Worm (Caenorhabditis elegans) whole organism, L4/young adult: ENCODE results near the gene F12A10.9.
"Not testable (repeated sequence)": the region's sequence is repeated elsewhere in the genome, so short reads cannot be mapped to it uniquely, and the experiment has no call there.

Experiments
- W03F9.2 ChIP-seq: fragments of 150-350 bp; optimal IDR thresholded peaks from 2 replicates; lab custom pipeline; 2014; ENCODE audit warnings: missing biosample characterization, missing genetic modification characterization
- dao-5 ChIP-seq: sonication (generic microtip); optimal IDR thresholded peaks from 2 replicates; lab custom pipeline; 2016; ENCODE audit warnings: missing genotype, missing genetic modification characterization, moderate library complexity, missing compliant biosample characterization
- him-1 ChIP-seq: sonication (generic microtip); optimal IDR thresholded peaks from 2 replicates; lab custom pipeline; 2016; ENCODE audit warnings: missing genotype, missing genetic modification reagents, missing genetic modification characterization, missing compliant biosample characterization

The F12A10.9 gene

DNA sequence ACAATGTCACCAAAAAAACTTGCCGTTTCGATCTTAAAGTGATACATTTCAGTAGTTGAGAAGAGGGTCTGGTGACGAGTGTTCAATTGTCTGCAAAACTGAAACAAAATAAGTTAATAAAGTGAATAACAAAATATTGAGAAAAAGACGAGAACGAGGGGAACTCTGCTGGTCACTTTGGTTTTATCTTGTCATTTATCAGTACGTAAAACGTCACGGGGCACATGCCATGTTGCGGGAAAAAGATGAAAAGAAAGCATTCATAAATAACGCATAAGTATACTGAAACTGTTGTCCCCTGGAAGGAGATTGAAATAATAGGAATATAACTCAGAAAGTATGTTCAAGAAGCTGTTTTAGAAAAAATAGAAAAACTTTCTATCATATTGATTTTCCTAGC, 16.4 kb downstream of the F12A10.9 start, which contains the start of gene sahd-1:
TSS of gene sahd-1 (minus strand) at position 100 of the 400 bp plus-strand sequence.
- no peak for TF ChIP-seq him-1 (tag; lab: Kevin White, UChicago)
- no peak for TF ChIP-seq dao-5
- TF ChIP-seq W03F9.2 (tag; lab: Kevin White, UChicago) = no peak

DNA sequence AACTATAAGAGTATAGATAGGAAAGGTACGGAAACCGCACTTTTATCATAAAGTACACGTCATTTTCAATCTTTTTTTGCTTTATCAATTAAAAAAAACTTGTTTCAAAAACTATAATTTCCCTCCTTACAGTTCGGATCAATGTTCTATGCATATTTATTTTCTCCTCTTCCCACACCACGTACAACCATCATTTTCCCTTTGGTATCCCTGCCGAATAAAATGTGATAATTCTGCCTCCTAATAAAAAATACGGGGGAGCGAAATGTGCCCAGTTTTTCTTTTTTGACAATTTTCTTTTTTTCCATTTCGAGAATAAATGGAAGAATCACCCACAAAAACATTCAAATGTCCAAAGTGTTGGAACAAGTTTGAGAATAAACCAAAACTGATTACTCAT, 17.1 kb downstream of the F12A10.9 start, which contains the start of gene ZK177.3:
TSS of gene ZK177.3 (plus strand) at position 301 of the 400 bp plus-strand sequence.
- no peak for TF ChIP-seq dao-5
- no peak for TF ChIP-seq W03F9.2 (tag; lab: Kevin White, UChicago)
- no peak for TF ChIP-seq him-1 (tag; lab: Kevin White, UChicago)

DNA sequence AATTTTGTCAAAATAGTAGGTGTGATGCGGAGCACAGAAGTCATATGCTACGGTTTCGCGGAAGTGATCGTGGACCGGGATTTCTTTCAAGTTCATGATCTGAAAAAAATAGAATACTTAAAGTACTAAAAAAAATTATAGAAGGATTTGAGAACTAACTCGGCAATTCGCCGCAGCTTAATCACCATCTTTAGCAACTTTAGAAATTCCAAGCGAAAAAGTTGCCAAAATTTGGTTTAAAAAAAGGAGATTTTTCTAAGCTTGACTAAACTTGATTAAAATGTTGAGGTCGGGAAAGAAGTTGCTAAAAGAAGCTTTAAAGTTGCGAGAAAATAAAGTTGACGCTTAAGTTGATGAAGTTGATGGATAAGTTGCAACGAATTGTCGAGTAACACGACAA, 19.2 kb downstream of the F12A10.9 start, which contains the start of gene ZK177.9:
TSS of gene ZK177.9 (minus strand) at position 101 of the 400 bp plus-strand sequence.
- TF ChIP-seq W03F9.2 (tag; lab: Kevin White, UChicago) = no peak
- no peak for TF ChIP-seq dao-5
- no peak for TF ChIP-seq him-1 (tag; lab: Kevin White, UChicago)

DNA sequence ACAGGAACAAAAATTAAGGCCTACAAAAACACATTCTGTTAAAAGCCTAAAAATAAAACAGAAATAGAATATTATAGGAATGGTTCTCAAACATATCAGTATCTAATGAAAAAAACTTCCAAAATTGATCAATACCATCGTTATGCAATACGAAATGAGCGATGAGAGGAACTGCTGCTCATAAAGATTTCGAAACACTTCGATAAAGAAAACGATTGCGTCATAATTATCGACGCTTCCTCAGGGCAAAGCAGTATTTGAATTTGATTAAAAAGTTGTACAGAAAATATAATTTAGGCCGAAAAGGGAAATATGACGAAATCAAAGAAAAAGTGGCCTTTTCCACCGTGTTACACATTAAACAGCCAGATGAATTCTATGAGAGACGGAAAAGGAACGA, 19.6 kb downstream of the F12A10.9 start:
- TF ChIP-seq W03F9.2 (tag; lab: Kevin White, UChicago) = no peak
- no peak for TF ChIP-seq him-1 (tag; lab: Kevin White, UChicago)
- no peak for TF ChIP-seq dao-5

DNA sequence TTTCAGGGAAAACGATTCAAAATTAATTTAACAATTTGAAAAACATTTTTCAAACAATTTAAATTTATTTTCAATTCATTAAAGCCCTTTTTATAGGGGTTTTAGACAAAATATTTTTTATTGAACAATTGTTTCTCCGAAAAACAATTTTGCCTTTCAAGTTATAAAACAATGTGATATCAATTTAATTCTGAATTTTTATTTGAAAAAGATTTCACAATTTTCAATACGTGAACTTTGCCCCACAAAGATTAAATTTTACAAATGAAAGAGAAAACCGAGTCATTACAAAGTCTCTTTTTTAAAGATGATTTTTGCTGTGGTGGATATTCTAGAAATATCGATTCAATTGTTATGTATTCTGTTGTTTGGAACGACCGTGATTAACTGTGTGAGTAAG, 20.4 kb downstream of the F12A10.9 start, which contains the start of gene ZK177.2:
TSS of gene ZK177.2 (plus strand) at position 301 of the 400 bp plus-strand sequence.
- TF ChIP-seq dao-5 (no peak), W03F9.2 (tag; lab: Kevin White, UChicago) (no peak), him-1 (tag; lab: Kevin White, UChicago) (no peak)

DNA sequence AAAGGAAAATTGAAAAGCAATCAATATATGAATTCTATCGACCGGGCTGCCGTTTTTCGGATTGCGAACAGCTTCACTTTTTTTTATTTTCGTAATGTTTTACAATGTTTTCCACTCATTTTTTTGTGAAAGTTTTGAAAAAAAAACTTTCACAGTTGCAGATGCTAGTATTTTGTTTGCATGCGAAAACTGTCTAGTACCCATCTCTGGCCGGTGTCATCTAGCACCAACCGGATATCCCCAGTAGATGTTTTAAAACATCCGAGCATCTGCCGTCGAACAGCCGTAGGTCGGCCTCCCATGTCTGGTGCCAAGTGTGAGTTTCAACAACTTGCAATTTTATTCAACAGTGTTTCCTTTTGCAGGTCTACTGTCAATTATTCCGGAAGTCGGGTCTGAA, 22.9 kb downstream of the F12A10.9 start, which contains the start of gene ZK177.12:
TSS of gene ZK177.12 (plus strand) at position 301 of the 400 bp plus-strand sequence.
- TF ChIP-seq dao-5 (no peak), W03F9.2 (tag; lab: Kevin White, UChicago) (no peak), him-1 (tag; lab: Kevin White, UChicago) (no peak)

DNA sequence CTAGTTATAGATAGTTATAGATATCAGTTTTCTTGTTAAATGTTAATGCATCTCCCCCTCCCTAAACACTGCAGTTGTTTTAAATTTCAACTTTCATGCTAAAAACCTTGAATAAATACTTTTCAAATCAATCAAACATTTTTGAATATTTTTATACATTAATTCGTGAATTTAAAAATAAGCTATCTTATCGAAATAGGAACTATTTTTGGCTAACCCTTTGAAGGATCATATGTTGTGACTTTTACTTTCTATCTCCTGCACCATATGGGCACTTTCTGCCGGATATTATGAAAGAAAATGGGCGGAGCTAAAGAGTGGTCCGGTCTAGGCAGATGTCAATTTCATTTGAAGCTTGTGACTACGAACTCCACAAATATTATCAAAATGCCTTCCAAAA, 24.1 kb downstream of the F12A10.9 start, which contains the start of gene ZK177.11:
TSS of gene ZK177.11 (plus strand) at position 301 of the 400 bp plus-strand sequence.
- TF ChIP-seq dao-5 (no peak), him-1 (tag; lab: Kevin White, UChicago) (no peak), W03F9.2 (tag; lab: Kevin White, UChicago) (no peak)

DNA sequence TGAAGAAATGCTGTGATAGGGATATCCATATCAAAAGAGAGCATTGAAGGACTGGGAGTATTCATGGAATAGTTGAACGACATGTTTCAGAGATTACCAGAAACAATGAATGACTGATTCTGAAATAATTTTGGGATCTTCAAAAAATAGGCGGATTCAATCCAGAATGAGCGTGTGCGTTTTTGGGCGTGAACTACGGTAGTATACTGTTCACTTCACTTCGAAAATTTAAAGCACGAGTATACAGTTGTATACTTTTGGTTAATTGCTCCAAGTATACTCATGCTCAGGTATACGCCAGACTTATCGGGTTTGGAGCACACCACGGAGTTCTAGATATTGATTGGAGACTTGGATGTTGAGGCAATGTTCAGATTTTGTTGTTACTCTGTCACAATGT, 26.8 kb downstream of the F12A10.9 start, which contains the start of gene tbx-35:
TSS of gene tbx-35 (minus strand) at position 101 of the 400 bp plus-strand sequence.
- TF ChIP-seq dao-5 = no peak

DNA sequence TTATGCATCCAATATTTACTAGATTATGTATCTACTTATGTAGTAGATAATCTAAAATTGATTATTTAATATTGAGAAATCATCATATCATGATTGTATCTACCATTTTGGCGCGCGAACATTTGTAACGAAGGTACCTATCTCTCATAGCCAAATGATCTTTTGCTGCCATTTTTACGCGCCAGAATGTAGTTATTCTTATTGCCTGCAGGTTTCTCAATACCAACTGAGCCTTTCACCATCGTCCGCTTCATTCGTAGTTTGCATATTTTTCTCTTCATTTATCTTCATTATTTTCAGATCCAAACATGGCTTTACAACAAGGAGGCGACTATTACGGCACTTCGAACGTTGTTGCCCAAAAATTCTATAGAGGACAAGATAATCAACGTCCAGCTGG, 29.4 kb downstream of the F12A10.9 start, which contains the start of gene ZK177.1:
TSS of gene ZK177.1 (plus strand) at position 301 of the 400 bp plus-strand sequence.
- TF ChIP-seq W03F9.2 (tag; lab: Kevin White, UChicago) (no peak), him-1 (tag; lab: Kevin White, UChicago) (no peak), dao-5 (no peak)

DNA sequence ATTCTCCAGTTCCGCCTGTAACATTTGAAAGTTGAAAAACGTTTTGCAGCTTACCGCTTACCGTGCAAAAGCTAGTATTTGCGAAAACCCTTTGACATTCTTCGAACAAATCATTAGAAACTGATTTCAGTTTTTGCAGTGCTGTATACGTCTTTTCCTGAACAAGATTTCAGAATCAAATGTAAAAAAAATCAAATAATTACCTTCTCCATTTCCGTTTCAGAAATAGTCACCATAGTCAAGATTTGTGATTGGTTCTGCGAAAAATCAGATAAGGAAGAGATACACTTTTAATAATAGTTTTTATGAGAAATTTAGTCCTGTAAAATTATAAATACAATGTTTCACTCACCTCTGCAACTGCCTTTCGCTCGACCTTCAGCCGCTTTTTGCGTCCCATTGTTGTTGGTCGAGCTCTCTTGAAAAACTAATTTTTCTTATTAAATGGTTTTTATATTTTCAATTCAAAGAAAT, 33.4 kb downstream of the F12A10.9 start, which contains the start of gene C17C3.9:
TSS of gene C17C3.9 (minus strand) at position 424 of the 474 bp plus-strand sequence.
- TF ChIP-seq dao-5 (no peak), him-1 (tag; lab: Kevin White, UChicago) (no peak), W03F9.2 (tag; lab: Kevin White, UChicago) (no peak)

DNA sequence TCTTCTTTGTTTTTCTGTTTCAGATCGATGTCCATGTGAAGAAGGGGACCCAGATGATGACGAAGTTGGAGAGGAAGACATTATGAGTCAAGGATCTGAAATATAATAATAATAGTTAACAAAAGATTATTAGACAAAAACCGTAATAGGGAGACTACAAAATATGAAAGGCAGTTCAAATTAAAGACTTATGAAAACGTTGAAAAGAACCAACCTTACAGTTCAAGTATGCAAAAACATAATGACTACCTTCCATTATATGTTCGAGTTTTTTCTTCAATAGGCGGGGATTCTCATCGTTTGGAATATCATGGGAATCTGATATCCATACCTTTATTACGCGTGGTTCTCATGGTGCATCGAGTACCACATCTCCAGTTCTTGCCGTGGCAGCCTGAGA, 35.2 kb downstream of the F12A10.9 start, which contains the start of gene hlh-26:
TSS of gene hlh-26 (minus strand) at position 101 of the 400 bp plus-strand sequence.
- TF ChIP-seq dao-5 = no peak
- TF ChIP-seq W03F9.2 (tag; lab: Kevin White, UChicago) = no peak
- TF ChIP-seq him-1 (tag; lab: Kevin White, UChicago) = no peak

DNA sequence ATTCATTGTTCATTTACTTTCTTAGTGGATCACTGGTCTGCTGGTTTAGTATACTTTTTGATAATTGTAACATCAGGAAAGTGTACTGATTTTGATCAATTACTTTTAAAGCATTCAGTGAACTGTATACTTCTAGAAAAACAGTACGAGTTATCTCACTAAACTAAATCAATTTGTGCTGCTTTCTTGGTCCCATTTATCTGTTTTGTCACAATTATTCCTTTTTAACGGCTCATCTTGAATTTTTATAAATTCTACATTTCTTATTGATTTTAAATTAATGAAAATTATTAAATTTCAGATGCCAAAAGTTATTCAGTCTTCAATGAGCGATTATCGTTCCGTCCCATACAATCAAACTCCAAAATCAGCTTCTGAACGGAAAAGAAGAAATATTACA, 36.5 kb downstream of the F12A10.9 start, which contains the start of gene hlh-25:
TSS of gene hlh-25 (plus strand) at position 301 of the 400 bp plus-strand sequence.
- not testable (repeated sequence) for TF ChIP-seq dao-5; W03F9.2 (tag; lab: Kevin White, UChicago); him-1 (tag; lab: Kevin White, UChicago)

DNA sequence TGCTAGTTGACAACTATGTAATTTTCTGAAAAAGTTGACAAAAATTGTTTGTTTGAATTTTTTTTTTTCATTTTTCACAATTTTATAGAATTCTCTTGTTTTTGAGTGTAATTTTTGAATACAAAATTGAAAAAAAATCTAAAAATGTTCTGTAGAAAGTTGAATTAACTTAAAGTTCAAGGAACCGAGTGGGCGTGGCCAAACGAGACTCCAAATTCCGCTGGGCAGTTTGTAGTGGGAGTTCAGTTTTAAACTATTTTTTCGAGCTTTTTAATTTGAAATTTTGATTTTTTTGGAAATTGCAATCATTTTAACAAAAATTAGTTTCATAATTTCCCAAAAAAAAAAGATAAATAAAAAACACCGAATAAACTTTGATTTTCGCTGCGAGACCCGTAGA, 38.6 kb downstream of the F12A10.9 start:
- TF ChIP-seq dao-5 (no peak), him-1 (tag; lab: Kevin White, UChicago) (no peak)

DNA sequence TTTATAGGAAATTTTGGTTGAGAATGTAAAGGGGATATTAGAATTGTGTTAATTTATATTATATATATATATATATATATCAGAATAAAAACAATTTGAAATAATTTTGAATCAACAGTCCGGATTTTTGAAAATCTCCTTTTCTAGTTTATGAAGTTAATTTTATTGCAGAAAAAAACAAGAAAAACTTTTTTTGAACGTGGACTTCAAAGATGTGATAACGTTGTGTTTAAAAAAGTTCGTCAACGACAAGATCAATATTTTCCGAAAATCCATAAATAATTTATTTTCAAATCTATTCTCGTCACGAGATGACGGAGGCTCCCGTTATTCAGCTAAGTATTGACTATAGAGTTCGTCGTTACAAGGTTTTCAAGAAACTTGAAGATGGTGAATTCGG, 39.0 kb downstream of the F12A10.9 start, which contains the start of gene C17C3.11:
TSS of gene C17C3.11 (plus strand) at position 301 of the 400 bp plus-strand sequence.
- TF ChIP-seq W03F9.2 (tag; lab: Kevin White, UChicago) = no peak
- TF ChIP-seq him-1 (tag; lab: Kevin White, UChicago) = no peak
- TF ChIP-seq dao-5 = no peak
